Worm (Caenorhabditis elegans): ENCODE results near the gene T06E6.1.

ce11 chrV:15369707-15370106 is 25.1 kb downstream of the T06E6.1 start, which contains the start of gene nhr-269:
- no peak for TF ChIP-seq dao-5 (tag; optimal IDR thresholded peaks at IDR 0.05)
- no peak for TF ChIP-seq him-1 (tag; optimal IDR thresholded peaks at IDR 0.05)
- TF ChIP-seq W03F9.2 (tag; optimal IDR thresholded peaks at IDR 0.05): no peak
